Worm (Caenorhabditis elegans) whole organism, L4 larva: ENCODE results near the gene chup-1.

ENCODE experiments used
- D1046.2 ChIP-seq: fragments of 200-800 bp; sonication (Bioruptor generic); IDR thresholded peaks from 2 replicates; pipeline ENCODE4 v1.3.6; 2022; ENCODE audit warnings: missing genetic modification characterization, missing compliant biosample characterization
- F10B5.3 ChIP-seq: sonication (generic microtip); optimal IDR thresholded peaks from 2 replicates; lab custom pipeline; 2016; ENCODE audit warnings: mild to moderate bottlenecking, missing genetic modification characterization, missing compliant biosample characterization
- F26F4.8 ChIP-seq: fragments of 200-800 bp; sonication (Bioruptor generic); conservative IDR thresholded peaks from 2 replicates; pipeline ENCODE4 v1.3.6; 2022; ENCODE audit warnings: missing genetic modification characterization, missing compliant biosample characterization
- T20F7.1 ChIP-seq: fragments of 200-800 bp; sonication (Bioruptor generic); optimal IDR thresholded peaks from 2 replicates; lab custom pipeline; 2018; ENCODE audit warnings: mild to moderate bottlenecking, missing genetic modification characterization, missing compliant biosample characterization
- ZK546.5 ChIP-seq, 2 experiments: sonication (generic microtip); optimal IDR thresholded peaks; 2 replicates each; lab custom pipeline; 2017; ENCODE audit warnings: missing biosample characterization in 2 of 2, missing genetic modification characterization in 2 of 2
- aly-2 ChIP-seq: sonication (generic microtip); optimal IDR thresholded peaks from 2 replicates; lab custom pipeline; 2018; ENCODE audit warnings: missing biosample characterization, missing genetic modification characterization
- ama-1 ChIP-seq: fragments of 150-350 bp; optimal IDR thresholded peaks from 2 replicates; lab custom pipeline; 2014; ENCODE audit warnings: inconsistent platforms, mixed read lengths
- attf-4 ChIP-seq: sonication (generic microtip); optimal IDR thresholded peaks from 3 replicates; lab custom pipeline; 2017; ENCODE audit warnings: missing biosample characterization, missing genetic modification characterization
- ceh-32 ChIP-seq: sonication (generic microtip); optimal IDR thresholded peaks from 2 replicates; lab custom pipeline; 2016; ENCODE audit warnings: mild to moderate bottlenecking, missing genetic modification characterization, missing compliant biosample characterization; ENCODE audit not compliant: poor library complexity
- ceh-62 ChIP-seq: sonication (generic microtip); optimal IDR thresholded peaks from 2 replicates; lab custom pipeline; 2017; ENCODE audit warnings: missing biosample characterization, missing genetic modification characterization
- ceh-82 ChIP-seq: sonication (generic microtip); optimal IDR thresholded peaks from 2 replicates; lab custom pipeline; 2017; ENCODE audit warnings: missing biosample characterization, missing genetic modification characterization
- daf-12 ChIP-seq: fragments of 150-350 bp; optimal IDR thresholded peaks from 2 replicates; lab custom pipeline; 2014; ENCODE audit warnings: missing biosample characterization, missing genetic modification reagents, missing genetic modification characterization
- daf-16 ChIP-seq, 3 experiments: sonication (generic microtip); optimal IDR thresholded peaks; 2 replicates each; lab custom pipeline; 2016 to 2017; ENCODE audit warnings: missing genetic modification characterization in 3 of 3, missing genetic modification reagents in 3 of 3, mild to moderate bottlenecking in 2 of 3, missing compliant biosample characterization in 2 of 3, missing biosample characterization in 1 of 3, moderate library complexity in 1 of 3
- daf-19 ChIP-seq: fragments of 200-800 bp; sonication (Bioruptor generic); conservative IDR thresholded peaks from 2 replicates; pipeline ENCODE4 v1.3.6; 2022; ENCODE audit warnings: missing genetic modification characterization, missing compliant biosample characterization
- dmd-6 ChIP-seq: fragments of 200-800 bp; sonication (Bioruptor generic); IDR thresholded peaks from 2 replicates; pipeline ENCODE4 v1.3.6; 2022; ENCODE audit warnings: missing genetic modification reagents, missing genetic modification characterization, missing compliant biosample characterization
- dmd-9 ChIP-seq: fragments of 200-800 bp; sonication (Bioruptor generic); IDR thresholded peaks from 2 replicates; pipeline ENCODE4 v1.3.6; 2022; ENCODE audit warnings: missing genetic modification reagents, missing genetic modification characterization, missing compliant biosample characterization
- dve-1 ChIP-seq: sonication (generic microtip); optimal IDR thresholded peaks from 2 replicates; lab custom pipeline; 2017; ENCODE audit warnings: antibody characterized with exemption, mild to moderate bottlenecking, missing genetic modification characterization, missing compliant biosample characterization; ENCODE audit not compliant: insufficient read depth
- egl-27 ChIP-seq: sonication (generic microtip); optimal IDR thresholded peaks from 3 replicates; lab custom pipeline; 2017; ENCODE audit warnings: missing biosample characterization, missing genetic modification reagents, missing genetic modification characterization
- fos-1 ChIP-seq: fragments of 150-350 bp; optimal IDR thresholded peaks from 2 replicates; lab custom pipeline; 2014; ENCODE audit warnings: missing biosample characterization, missing genetic modification characterization
- gei-8 ChIP-seq: fragments of 200-800 bp; sonication (Bioruptor generic); optimal IDR thresholded peaks from 2 replicates; lab custom pipeline; 2018; ENCODE audit warnings: mild to moderate bottlenecking, missing genetic modification characterization, missing compliant biosample characterization
- hlh-11 ChIP-seq: fragments of 200-800 bp; sonication (Bioruptor generic); optimal IDR thresholded peaks from 2 replicates; lab custom pipeline; 2018; ENCODE audit warnings: mild to moderate bottlenecking, missing genetic modification characterization, missing compliant biosample characterization
- hmg-1.1 ChIP-seq: fragments of 200-800 bp; sonication (Bioruptor generic); IDR thresholded peaks from 2 replicates; pipeline ENCODE4 v1.3.6; 2022; ENCODE audit warnings: missing genetic modification reagents, missing genetic modification characterization, missing compliant biosample characterization
- lin-1 ChIP-seq: fragments of 200-800 bp; sonication (Bioruptor generic); IDR thresholded peaks from 2 replicates; pipeline ENCODE4 v1.3.6; 2022; ENCODE audit warnings: missing genetic modification reagents, missing genetic modification characterization, missing compliant biosample characterization
- lin-29 ChIP-seq: fragments of 200-800 bp; sonication (Bioruptor generic); IDR thresholded peaks from 2 replicates; pipeline ENCODE4 v1.3.6; 2022; ENCODE audit warnings: missing genetic modification reagents, missing genetic modification characterization, missing compliant biosample characterization
- lsy-2 ChIP-seq, 2 experiments: fragments of 150-350 bp in 1 of 2; sonication (generic microtip) in 1 of 2; optimal IDR thresholded peaks; 2 replicates each; lab custom pipeline; 2014 to 2017; ENCODE audit warnings: missing biosample characterization in 2 of 2, missing genetic modification characterization in 2 of 2
- madf-9 ChIP-seq: fragments of 200-800 bp; sonication (Bioruptor generic); conservative IDR thresholded peaks from 2 replicates; pipeline ENCODE4 v1.3.6; 2022; ENCODE audit warnings: missing genetic modification reagents, missing genetic modification characterization, missing compliant biosample characterization
- mep-1 ChIP-seq: fragments of 150-350 bp; sonication (generic microtip); optimal IDR thresholded peaks from 3 replicates; lab custom pipeline; 2014; ENCODE audit warnings: missing biosample characterization, missing genetic modification characterization
- mes-2 ChIP-seq: sonication (generic microtip); optimal IDR thresholded peaks from 2 replicates; lab custom pipeline; 2016; ENCODE audit warnings: missing genotype, mild to moderate bottlenecking, missing genetic modification characterization, missing compliant biosample characterization; ENCODE audit not compliant: poor library complexity, severe bottlenecking
- nhr-10 ChIP-seq: fragments of 150-350 bp; optimal IDR thresholded peaks from 2 replicates; lab custom pipeline; 2014; ENCODE audit warnings: missing biosample characterization, missing genetic modification characterization
- nhr-11 ChIP-seq: fragments of 150-350 bp; optimal IDR thresholded peaks from 2 replicates; lab custom pipeline; 2014; ENCODE audit warnings: missing biosample characterization, missing genetic modification characterization
- nhr-237 ChIP-seq: sonication (generic microtip); optimal IDR thresholded peaks from 2 replicates; lab custom pipeline; 2017; ENCODE audit warnings: missing biosample characterization, missing genetic modification characterization
- nhr-25 ChIP-seq: sonication (generic microtip); optimal IDR thresholded peaks from 2 replicates; lab custom pipeline; 2017; ENCODE audit warnings: missing genetic modification characterization, mild to moderate bottlenecking, missing compliant biosample characterization, antibody characterized with exemption, moderate library complexity, borderline replicate concordance; ENCODE audit not compliant: insufficient read depth
- nhr-28 ChIP-seq: fragments of 150-350 bp; optimal IDR thresholded peaks from 2 replicates; lab custom pipeline; 2014; ENCODE audit warnings: missing biosample characterization, missing genetic modification characterization
- nhr-42 ChIP-seq: fragments of 200-800 bp; sonication (Bioruptor generic); IDR thresholded peaks from 2 replicates; pipeline ENCODE4 v1.3.6; 2022; ENCODE audit warnings: missing genetic modification characterization, missing compliant biosample characterization
- nhr-48 ChIP-seq: sonication (generic microtip); optimal IDR thresholded peaks from 2 replicates; lab custom pipeline; 2016; ENCODE audit warnings: mild to moderate bottlenecking, missing genetic modification characterization, missing compliant biosample characterization
- nhr-6 ChIP-seq: fragments of 150-350 bp; optimal IDR thresholded peaks from 2 replicates; lab custom pipeline; 2014; ENCODE audit warnings: missing biosample characterization, missing genetic modification characterization
- nhr-76 ChIP-seq: fragments of 150-350 bp; optimal IDR thresholded peaks from 2 replicates; lab custom pipeline; 2014; ENCODE audit warnings: missing biosample characterization, missing genetic modification characterization
- php-3 ChIP-seq: fragments of 200-800 bp; sonication (Bioruptor generic); IDR thresholded peaks from 2 replicates; pipeline ENCODE4 v1.3.6; 2022; ENCODE audit warnings: missing genetic modification reagents, missing genetic modification characterization, missing compliant biosample characterization
- saeg-2 ChIP-seq: fragments of 200-800 bp; sonication (Bioruptor generic); IDR thresholded peaks from 2 replicates; pipeline ENCODE4 v1.3.6; 2022; ENCODE audit warnings: missing genetic modification reagents, missing genetic modification characterization, missing compliant biosample characterization
- sdz-12 ChIP-seq: fragments of 200-800 bp; sonication (Bioruptor generic); optimal IDR thresholded peaks from 2 replicates; lab custom pipeline; 2018; ENCODE audit warnings: mild to moderate bottlenecking, missing genetic modification characterization, missing compliant biosample characterization
- set-16 ChIP-seq: fragments of 200-800 bp; sonication (Bioruptor generic); IDR thresholded peaks from 2 replicates; pipeline ENCODE4 v1.3.6; 2022; ENCODE audit warnings: missing genetic modification reagents, missing genetic modification characterization, missing compliant biosample characterization
- snpc-4 ChIP-seq: fragments of 150-350 bp; optimal IDR thresholded peaks from 2 replicates; lab custom pipeline; 2014; ENCODE audit warnings: missing biosample characterization, missing genetic modification characterization
- spr-1 ChIP-seq: sonication (generic microtip); optimal IDR thresholded peaks from 2 replicates; lab custom pipeline; 2016; ENCODE audit warnings: mild to moderate bottlenecking, missing genetic modification characterization, missing compliant biosample characterization
- unc-62 ChIP-seq, 3 experiments: fragments of 150-350 bp in 1 of 3; sonication (generic microtip); optimal IDR thresholded peaks in 2 of 3; peaks in 1 of 3; 1 replicate in 1 of 3; 2 replicates in 2 of 3; lab custom pipeline; 2014 to 2017; ENCODE audit warnings: missing biosample characterization in 3 of 3, missing genetic modification characterization in 3 of 3, missing genetic modification reagents in 3 of 3, missing genotype in 1 of 3
- vab-7 ChIP-seq: fragments of 200-800 bp; sonication (Bioruptor generic); IDR thresholded peaks from 2 replicates; pipeline ENCODE4 v1.3.6; 2022; ENCODE audit warnings: missing genetic modification reagents, missing genetic modification characterization, missing compliant biosample characterization
- zfp-2 ChIP-seq: sonication (generic microtip); optimal IDR thresholded peaks from 2 replicates; lab custom pipeline; 2016; ENCODE audit warnings: mild to moderate bottlenecking, missing genetic modification characterization, missing compliant biosample characterization
- zip-11 ChIP-seq: fragments of 200-800 bp; sonication (Bioruptor generic); IDR thresholded peaks from 2 replicates; pipeline ENCODE4 v1.3.6; 2022; ENCODE audit warnings: missing genetic modification characterization, missing compliant biosample characterization
- zip-2 ChIP-seq: fragments of 150-350 bp; optimal IDR thresholded peaks from 2 replicates; lab custom pipeline; 2014; ENCODE audit warnings: missing biosample characterization, missing genetic modification characterization
- ztf-7 ChIP-seq: fragments of 150-350 bp; optimal IDR thresholded peaks from 2 replicates; lab custom pipeline; 2014; ENCODE audit warnings: missing biosample characterization, missing genetic modification characterization

Gene chup-1

ce11 chrX:8750209-8750608 lies 41.8 kb upstream of the chup-1 start (continued):
- peak; percentile 90 for TF ChIP-seq dmd-6 (GFP tag; lab: Robert Waterston, UW)
- peak in 1 of 2 experiments; percentile 25 for TF ChIP-seq lsy-2 (tag; optimal IDR thresholded peaks at IDR 0.05; lab: Kevin White, UChicago)
- peak; percentile 49 for TF ChIP-seq nhr-10 (tag; lab: Kevin White, UChicago)
- TF ChIP-seq ceh-82, result no peak
- peak; percentile 77 for TF ChIP-seq dve-1
- peak; percentile 22 for TF ChIP-seq mes-2 (tag; lab: Kevin White, UChicago)
- TF ChIP-seq zfp-2, result no peak
- no peak for TF ChIP-seq egl-27 (tag; lab: Kevin White, UChicago)
- TF ChIP-seq gei-8 (GFP tag; lab: Kevin White, UChicago), result peak; percentile 17
- TF ChIP-seq hlh-11, result peak; percentile 80
- TF ChIP-seq nhr-42 (GFP tag; lab: Robert Waterston, UW), result no peak
- no peak for TF ChIP-seq F10B5.3
- TF ChIP-seq zip-2 (tag; lab: Kevin White, UChicago), result no peak
- no peak for TF ChIP-seq attf-4
- no peak for TF ChIP-seq daf-16 (GFP tag; optimal IDR thresholded peaks at IDR 0.05; lab: Kevin White, UChicago)
- peak; percentile 73 for TF ChIP-seq daf-16 (tag; optimal IDR thresholded peaks at IDR 0.05; lab: Kevin White, UChicago)
- peak; percentile 31 for TF ChIP-seq T20F7.1 (GFP tag; lab: Kevin White, UChicago)
- no peak for TF ChIP-seq zip-11 (GFP tag; lab: Robert Waterston, UW)
- no peak for TF ChIP-seq sdz-12
- peak; percentile 24 for TF ChIP-seq nhr-6 (tag; lab: Kevin White, UChicago)
- no peak for TF ChIP-seq hmg-1.1 (GFP tag; lab: Robert Waterston, UW)
- TF ChIP-seq ceh-32 (tag; lab: Kevin White, UChicago), result no peak
- peak; percentile 55 for TF ChIP-seq nhr-48 (tag; lab: Kevin White, UChicago)
- no peak for TF ChIP-seq nhr-25 (tag; lab: Kevin White, UChicago)
- no peak for TF ChIP-seq ZK546.5 (tag; optimal IDR thresholded peaks at IDR 0.05; lab: Kevin White, UChicago)
- no peak for TF ChIP-seq dmd-9 (GFP tag; lab: Robert Waterston, UW)
- TF ChIP-seq vab-7, result no peak
- TF ChIP-seq daf-19 (GFP tag; lab: Robert Waterston, UW), result no peak
- TF ChIP-seq unc-62 (GFP tag; optimal IDR thresholded peaks at IDR 0.05 in 1 of 2; lab: Kevin White, UChicago), result peak in 1 of 2 experiments; percentile 76
- TF ChIP-seq unc-62 (tag; optimal IDR thresholded peaks at IDR 0.05; lab: Kevin White, UChicago), result no peak
- no peak for TF ChIP-seq ztf-7 (tag; lab: Kevin White, UChicago)
- no peak for TF ChIP-seq ama-1 (lab: Kevin White, UChicago)
- TF ChIP-seq php-3 (GFP tag; lab: Robert Waterston, UW), result peak; percentile 64; the same call in 1 of the 2 replicates
- TF ChIP-seq nhr-237 (tag; lab: Kevin White, UChicago), result no peak
- no peak for TF ChIP-seq lin-29 (GFP tag; lab: Robert Waterston, UW)
- peak; percentile 36 for TF ChIP-seq mep-1 (tag; lab: Kevin White, UChicago)
- no peak for TF ChIP-seq daf-12 (tag; lab: Kevin White, UChicago)
- TF ChIP-seq D1046.2 (GFP tag; lab: Robert Waterston, UW), result no peak
- TF ChIP-seq nhr-28 (tag; lab: Kevin White, UChicago), result peak; percentile 95
- TF ChIP-seq snpc-4 (tag; lab: Kevin White, UChicago), result no peak
- TF ChIP-seq F26F4.8 (GFP tag; lab: Robert Waterston, UW), result no peak
- TF ChIP-seq nhr-11 (tag; lab: Kevin White, UChicago), result no peak

ce11 chrX:8750660-8751059 lies 41.3 kb upstream of the chup-1 start, which contains the start of gene asns-2:
TSS of gene asns-2 (minus strand) at chrX:8750941.
- TF ChIP-seq dmd-6 (GFP tag; lab: Robert Waterston, UW), result no peak
- TF ChIP-seq spr-1 (tag; lab: Kevin White, UChicago), result no peak
- TF ChIP-seq zip-2 (tag; lab: Kevin White, UChicago), result no peak
- no peak for TF ChIP-seq hlh-11
- peak; percentile 59 for TF ChIP-seq set-16 (GFP tag; lab: Robert Waterston, UW)
- no peak for TF ChIP-seq nhr-48 (tag; lab: Kevin White, UChicago)
- no peak for TF ChIP-seq aly-2 (tag; lab: Kevin White, UChicago)
- no peak for TF ChIP-seq saeg-2 (GFP tag; lab: Robert Waterston, UW)
- no peak for TF ChIP-seq unc-62 (GFP tag; optimal IDR thresholded peaks at IDR 0.05 in 1 of 2; lab: Kevin White, UChicago)
- no peak for TF ChIP-seq unc-62 (tag; optimal IDR thresholded peaks at IDR 0.05; lab: Kevin White, UChicago)
- no peak for TF ChIP-seq nhr-76 (tag; lab: Kevin White, UChicago)
- TF ChIP-seq fos-1, result no peak
- TF ChIP-seq lin-1 (GFP tag; lab: Robert Waterston, UW), result no peak
- TF ChIP-seq ceh-82, result no peak
- no peak for TF ChIP-seq ceh-32 (tag; lab: Kevin White, UChicago)
- TF ChIP-seq zfp-2, result no peak
- peak; percentile 51 for TF ChIP-seq ama-1 (lab: Kevin White, UChicago)
- TF ChIP-seq php-3 (GFP tag; lab: Robert Waterston, UW), result peak; percentile 31; the same call in 1 of the 2 replicates
- TF ChIP-seq lin-29 (GFP tag; lab: Robert Waterston, UW), result no peak
- no peak for TF ChIP-seq hmg-1.1 (GFP tag; lab: Robert Waterston, UW)
- no peak for TF ChIP-seq ceh-62 (tag; lab: Kevin White, UChicago)
- TF ChIP-seq madf-9 (GFP tag; lab: Robert Waterston, UW), result no peak
